Fruit fly (Drosophila melanogaster) whole organism, wandering third instar larva: ENCODE data around the gene Ets97D.

ENCODE experiments used
- HLH106 ChIP-seq: fragments of 200-800 bp; optimal IDR thresholded peaks from 3 replicates; lab custom pipeline; 2019; ENCODE audit warnings: missing biosample characterization, mild to moderate bottlenecking, missing genetic modification characterization, moderate library complexity
- Hnf4 ChIP-seq: fragments of 200-800 bp; sonication (Bioruptor generic); optimal IDR thresholded peaks from 2 replicates; lab custom pipeline; 2016; ENCODE audit warnings: missing biosample characterization, mild to moderate bottlenecking, missing genetic modification characterization
- Mio ChIP-seq: sonication (Bioruptor generic); optimal IDR thresholded peaks from 2 replicates; lab custom pipeline; 2016; ENCODE audit warnings: missing biosample characterization, missing genetic modification characterization
- br ChIP-seq: fragments of 200-800 bp; sonication (Bioruptor generic); optimal IDR thresholded peaks from 2 replicates; lab custom pipeline; 2016; ENCODE audit warnings: missing biosample characterization, missing genetic modification characterization
- dl ChIP-seq, 2 experiments: fragments of 175-275, 200-275 bp in 1 of 2; fragments of 200-275 bp in 1 of 2; sonication (Bioruptor generic); optimal IDR thresholded peaks; lab custom pipeline; 2018; ENCODE audit warnings: mild to moderate bottlenecking in 2 of 2, missing biosample characterization in 2 of 2, missing genetic modification characterization in 2 of 2, moderate library complexity in 2 of 2; ENCODE audit not compliant: partially characterized antibody in 2 of 2, insufficient read depth in 1 of 2
- dsf ChIP-seq: sonication (Bioruptor generic); optimal IDR thresholded peaks from 2 replicates; lab custom pipeline; 2016; ENCODE audit warnings: missing biosample characterization, missing genetic modification characterization, borderline replicate concordance
- fru ChIP-seq: fragments of 200-800 bp; sonication (Bioruptor generic); optimal IDR thresholded peaks from 3 replicates; lab custom pipeline; 2016; ENCODE audit warnings: missing biosample characterization, mild to moderate bottlenecking, missing genetic modification characterization
- jim ChIP-seq: fragments of 175-275, 200-325 bp; sonication (Bioruptor generic); optimal IDR thresholded peaks from 2 replicates; lab custom pipeline; 2016; ENCODE audit warnings: missing biosample characterization, mild to moderate bottlenecking, missing genetic modification characterization
- usp ChIP-seq: fragments of >200 bp; optimal IDR thresholded peaks from 2 replicates; lab custom pipeline; 2017; ENCODE audit warnings: missing biosample characterization, missing genetic modification characterization

dm6 chr3R:26908750-26909149, 3.9 kb downstream of the Ets97D start:
- TF ChIP-seq fru: no peak
- no peak for TF ChIP-seq usp (GFP tag; lab: Kevin White, UChicago)
- TF ChIP-seq dl (GFP tag; optimal IDR thresholded peaks at IDR 0.05; lab: Kevin White, UChicago; ENCODE audit: insufficient read depth in 1 of 2, partially characterized antibody in 2 of 2): no peak
- TF ChIP-seq jim (GFP tag; lab: Kevin White, UChicago): no peak
- no peak for TF ChIP-seq br
- TF ChIP-seq dsf (GFP tag; lab: Kevin White, UChicago): no peak
- TF ChIP-seq Mio (GFP tag; lab: Kevin White, UChicago): no peak
- no peak for TF ChIP-seq HLH106
- TF ChIP-seq Hnf4: no peak
